Worm (Caenorhabditis elegans) whole organism, L1 larva: Measurements from ENCODE around the gene rps-5.

Experiments used
- C04F5.9 ChIP-seq: sonication (generic microtip); optimal IDR thresholded peaks from 2 replicates; lab custom pipeline; 2016; ENCODE audit warnings: missing genetic modification characterization, missing compliant biosample characterization
- F16B12.6 ChIP-seq: fragments of 150-350 bp; optimal IDR thresholded peaks from 2 replicates; lab custom pipeline; 2014; ENCODE audit warnings: missing biosample characterization, missing genetic modification characterization
- alr-1 ChIP-seq: fragments of 200-800 bp; sonication (Bioruptor generic); optimal IDR thresholded peaks from 2 replicates; lab custom pipeline; 2018; ENCODE audit warnings: borderline replicate concordance, mild to moderate bottlenecking, missing genetic modification characterization, missing compliant biosample characterization
- aly-2 ChIP-seq: fragments of 150-350 bp; optimal IDR thresholded peaks from 2 replicates; lab custom pipeline; 2014; ENCODE audit warnings: missing biosample characterization, missing genetic modification characterization
- ama-1 ChIP-seq: fragments of 150-350 bp; optimal IDR thresholded peaks from 2 replicates; lab custom pipeline; 2014
- ceh-63 ChIP-seq: fragments of 200-800 bp; sonication (Bioruptor generic); optimal IDR thresholded peaks from 2 replicates; lab custom pipeline; 2018; ENCODE audit warnings: mild to moderate bottlenecking, missing genetic modification characterization, missing compliant biosample characterization
- ceh-8 ChIP-seq: fragments of 200-800 bp; sonication (Bioruptor generic); optimal IDR thresholded peaks from 2 replicates; lab custom pipeline; 2018; ENCODE audit warnings: mild to moderate bottlenecking, missing genetic modification characterization, moderate library complexity, missing compliant biosample characterization
- ceh-82 ChIP-seq, 3 experiments: fragments of 150-350 bp in 1 of 3; sonication (generic microtip) in 2 of 3; optimal IDR thresholded peaks; 2 replicates each; lab custom pipeline; 2014 to 2017; ENCODE audit warnings: missing biosample characterization in 3 of 3, missing genetic modification characterization in 3 of 3
- dpl-1 ChIP-seq, 3 experiments: fragments of 150-350 bp in 2 of 3; sonication (generic microtip) in 1 of 3; optimal IDR thresholded peaks; 2 replicates each; lab custom pipeline; 2014 to 2017; ENCODE audit warnings: missing biosample characterization in 3 of 3, missing genetic modification characterization in 3 of 3, missing genetic modification reagents in 3 of 3
- dsc-1 ChIP-seq: sonication (generic microtip); optimal IDR thresholded peaks from 2 replicates; lab custom pipeline; 2016; ENCODE audit warnings: mild to moderate bottlenecking, missing genetic modification characterization, missing compliant biosample characterization
- efl-1 ChIP-seq, 4 experiments: fragments of 150-350 bp; optimal IDR thresholded peaks in 3 of 4; peaks in 1 of 4; 1 replicate in 1 of 4; 2 replicates in 3 of 4; lab custom pipeline; 2014; ENCODE audit warnings: missing biosample characterization in 2 of 4, missing genetic modification characterization in 2 of 4, missing genetic modification reagents in 2 of 4
- egl-13 ChIP-seq: sonication (generic microtip); optimal IDR thresholded peaks from 2 replicates; lab custom pipeline; 2016; ENCODE audit warnings: missing genotype, missing genetic modification reagents, missing genetic modification characterization, missing compliant biosample characterization
- elt-2 ChIP-seq: sonication (generic microtip); optimal IDR thresholded peaks from 2 replicates; lab custom pipeline; 2016; ENCODE audit warnings: missing genetic modification characterization, mild to moderate bottlenecking, inconsistent platforms, missing compliant biosample characterization, missing genetic modification reagents
- elt-3 ChIP-seq, 6 experiments: fragments of 150-350 bp in 1 of 6; sonication (generic microtip); optimal IDR thresholded peaks; 2 replicates each; lab custom pipeline; 2017 to 2018; ENCODE audit warnings: missing biosample characterization in 6 of 6, missing genetic modification characterization in 6 of 6, inconsistent platforms in 1 of 6
- fkh-10 ChIP-seq: sonication (generic microtip); optimal IDR thresholded peaks from 2 replicates; lab custom pipeline; 2017; ENCODE audit warnings: missing biosample characterization, missing genetic modification reagents, missing genetic modification characterization
- fkh-4 ChIP-seq: sonication (generic microtip); optimal IDR thresholded peaks from 2 replicates; lab custom pipeline; 2016; ENCODE audit warnings: missing compliant biosample characterization, missing genetic modification characterization, borderline replicate concordance
- fkh-8 ChIP-seq: sonication (generic microtip); optimal IDR thresholded peaks from 2 replicates; lab custom pipeline; 2016; ENCODE audit warnings: mild to moderate bottlenecking, missing genetic modification characterization, missing compliant biosample characterization
- fos-1 ChIP-seq: fragments of 150-350 bp; optimal IDR thresholded peaks from 2 replicates; lab custom pipeline; 2014; ENCODE audit warnings: missing biosample characterization, missing genetic modification characterization
- grh-1 ChIP-seq: fragments of 200-800 bp; sonication (Bioruptor generic); IDR thresholded peaks from 2 replicates; pipeline ENCODE4 v1.3.6; 2022; ENCODE audit warnings: missing genetic modification reagents, missing genetic modification characterization, missing compliant biosample characterization
- hpl-2 ChIP-seq: fragments of 150-350 bp; optimal IDR thresholded peaks from 2 replicates; lab custom pipeline; 2014; ENCODE audit warnings: missing biosample characterization, missing genetic modification reagents, missing genetic modification characterization
- irx-1 ChIP-seq: sonication (generic microtip); optimal IDR thresholded peaks from 2 replicates; lab custom pipeline; 2016; ENCODE audit warnings: missing genetic modification characterization, missing compliant biosample characterization
- jun-1 ChIP-seq: fragments of 150-350 bp; optimal IDR thresholded peaks from 2 replicates; lab custom pipeline; 2014; ENCODE audit warnings: missing biosample characterization, missing genetic modification reagents, missing genetic modification characterization
- lin-13 ChIP-seq: fragments of 150-350 bp; optimal IDR thresholded peaks from 2 replicates; lab custom pipeline; 2014; ENCODE audit warnings: missing biosample characterization, missing genetic modification reagents, missing genetic modification characterization
- lin-14 ChIP-seq: fragments of 200-800 bp; sonication (Bioruptor generic); optimal IDR thresholded peaks from 2 replicates; lab custom pipeline; 2018; ENCODE audit warnings: mild to moderate bottlenecking, missing genetic modification characterization, moderate library complexity, missing compliant biosample characterization
- lin-39 ChIP-seq: fragments of 150-350 bp; optimal IDR thresholded peaks from 2 replicates; lab custom pipeline; 2014; ENCODE audit warnings: missing biosample characterization, missing genetic modification reagents, missing genetic modification characterization
- lir-3 ChIP-seq: sonication (generic microtip); optimal IDR thresholded peaks from 2 replicates; lab custom pipeline; 2016; ENCODE audit warnings: mild to moderate bottlenecking, missing genetic modification characterization, moderate library complexity, missing compliant biosample characterization; ENCODE audit not compliant: poor library complexity
- lsy-2 ChIP-seq, 2 experiments: fragments of 150-350 bp; optimal IDR thresholded peaks; 2 replicates each; lab custom pipeline; 2014; ENCODE audit warnings: missing biosample characterization in 2 of 2, missing genetic modification characterization in 2 of 2
- mdl-1 ChIP-seq, 2 experiments: fragments of 150-350 bp; optimal IDR thresholded peaks; 2 replicates each; lab custom pipeline; 2014 to 2017; ENCODE audit warnings: missing biosample characterization in 2 of 2, missing genetic modification characterization in 2 of 2, inconsistent platforms in 1 of 2
- mef-2 ChIP-seq: fragments of 150-350 bp; optimal IDR thresholded peaks from 2 replicates; lab custom pipeline; 2014; ENCODE audit warnings: missing biosample characterization, missing genetic modification characterization
- mep-1 ChIP-seq: fragments of 150-350 bp; optimal IDR thresholded peaks from 2 replicates; lab custom pipeline; 2014; ENCODE audit warnings: missing biosample characterization, missing genetic modification characterization
- nhr-237 ChIP-seq: fragments of 150-350 bp; optimal IDR thresholded peaks from 2 replicates; lab custom pipeline; 2014; ENCODE audit warnings: missing biosample characterization, missing genetic modification characterization
- nhr-28 ChIP-seq: fragments of 150-350 bp; optimal IDR thresholded peaks from 2 replicates; lab custom pipeline; 2014; ENCODE audit warnings: missing biosample characterization, missing genetic modification characterization
- nhr-47 ChIP-seq: sonication (generic microtip); optimal IDR thresholded peaks from 2 replicates; lab custom pipeline; 2016; ENCODE audit warnings: mild to moderate bottlenecking, missing genetic modification characterization, moderate library complexity, missing compliant biosample characterization
- nhr-76 ChIP-seq: sonication (generic microtip); optimal IDR thresholded peaks from 2 replicates; lab custom pipeline; 2017; ENCODE audit warnings: missing biosample characterization, missing genetic modification characterization
- nhr-84 ChIP-seq: sonication (generic microtip); optimal IDR thresholded peaks from 2 replicates; lab custom pipeline; 2017; ENCODE audit warnings: missing biosample characterization, missing genetic modification characterization
- nhr-85 ChIP-seq: sonication (generic microtip); peaks from one replicate; lab custom pipeline; 2016; ENCODE audit warnings: missing genetic modification characterization, inconsistent platforms, missing compliant biosample characterization
- nhr-90 ChIP-seq: sonication (generic microtip); optimal IDR thresholded peaks from 2 replicates; lab custom pipeline; 2016; ENCODE audit warnings: mild to moderate bottlenecking, missing genetic modification characterization, missing compliant biosample characterization; ENCODE audit not compliant: poor library complexity
- pag-3 ChIP-seq: sonication (generic microtip); optimal IDR thresholded peaks from 2 replicates; lab custom pipeline; 2017; ENCODE audit warnings: missing genetic modification characterization, mild to moderate bottlenecking, missing compliant biosample characterization, antibody characterized with exemption, borderline replicate concordance; ENCODE audit not compliant: insufficient read depth
- rnt-1 ChIP-seq: sonication (generic microtip); optimal IDR thresholded peaks from 2 replicates; lab custom pipeline; 2016; ENCODE audit warnings: mild to moderate bottlenecking, missing genetic modification characterization, moderate library complexity, missing compliant biosample characterization
- snu-23 ChIP-seq: sonication (generic microtip); optimal IDR thresholded peaks from 2 replicates; lab custom pipeline; 2016; ENCODE audit warnings: missing genetic modification characterization, missing compliant biosample characterization
- sox-4 ChIP-seq: sonication (generic microtip); optimal IDR thresholded peaks from 2 replicates; lab custom pipeline; 2016; ENCODE audit warnings: missing genetic modification characterization, missing compliant biosample characterization
- sup-37 ChIP-seq: fragments of 200-800 bp; sonication (Bioruptor generic); optimal IDR thresholded peaks from 2 replicates; lab custom pipeline; 2018; ENCODE audit warnings: mild to moderate bottlenecking, missing genetic modification characterization, missing compliant biosample characterization
- swsn-7 ChIP-seq: sonication (generic microtip); optimal IDR thresholded peaks from 2 replicates; lab custom pipeline; 2016; ENCODE audit warnings: missing genetic modification characterization, missing compliant biosample characterization
- tbx-2 ChIP-seq: sonication (generic microtip); optimal IDR thresholded peaks from 2 replicates; lab custom pipeline; 2016; ENCODE audit warnings: missing genetic modification characterization, missing compliant biosample characterization
- unc-30 ChIP-seq: sonication (generic microtip); optimal IDR thresholded peaks from 2 replicates; lab custom pipeline; 2017; ENCODE audit warnings: missing biosample characterization, missing genetic modification characterization
- unc-86 ChIP-seq: sonication (generic microtip); optimal IDR thresholded peaks from 2 replicates; lab custom pipeline; 2016; ENCODE audit warnings: missing genetic modification characterization, missing compliant biosample characterization
- unc-98 ChIP-seq: fragments of 200-800 bp; sonication (Bioruptor generic); IDR thresholded peaks from 2 replicates; pipeline ENCODE4 v1.3.6; 2022; ENCODE audit warnings: missing genetic modification characterization, missing compliant biosample characterization
- vab-15 ChIP-seq: sonication (generic microtip); optimal IDR thresholded peaks from 2 replicates; lab custom pipeline; 2017; ENCODE audit warnings: missing genotype, mild to moderate bottlenecking, missing genetic modification characterization, missing compliant biosample characterization
- zag-1 ChIP-seq: fragments of 150-350 bp; optimal IDR thresholded peaks from 2 replicates; lab custom pipeline; 2014; ENCODE audit warnings: missing biosample characterization, missing genetic modification characterization
- ztf-11 ChIP-seq, 2 experiments: sonication (generic microtip); optimal IDR thresholded peaks; 2 replicates each; lab custom pipeline; 2016 to 2017; ENCODE audit warnings: missing genetic modification characterization in 2 of 2, missing biosample characterization in 1 of 2, missing compliant biosample characterization in 1 of 2

The rps-5 gene

ce11 chrIV:11118837-11119491, 8.1 kb upstream of the rps-5 start, which contains the start of the genes imp-2 and enpl-1 (continued):
- TF ChIP-seq nhr-76 (tag; lab: Kevin White, UChicago) (peak; percentile 38), ceh-63 (GFP tag; lab: Kevin White, UChicago) (no peak), unc-30 (no peak), ztf-11 (tag; optimal IDR thresholded peaks at IDR 0.05; lab: Kevin White, UChicago) (peak in 1 of 2 experiments; percentile 78), nhr-90 (tag; lab: Kevin White, UChicago) (peak; percentile 88), egl-13 (peak; percentile 83), nhr-84 (tag; lab: Kevin White, UChicago) (no peak), lin-39 (tag; lab: Kevin White, UChicago) (peak; percentile 72), tbx-2 (tag; lab: Kevin White, UChicago) (peak; percentile 94), hpl-2 (GFP tag; lab: Kevin White, UChicago) (peak; percentile 7), jun-1 (peak; percentile 86), zag-1 (peak; percentile 40), irx-1 (tag; lab: Kevin White, UChicago) (peak; percentile 81), mep-1 (tag; lab: Kevin White, UChicago) (peak; percentile 88), aly-2 (tag; lab: Kevin White, UChicago) (peak; percentile 44), nhr-237 (tag; lab: Kevin White, UChicago) (peak; percentile 63), swsn-7 (tag; lab: Kevin White, UChicago) (peak; percentile 94), fkh-4 (peak; percentile 51), ceh-8 (GFP tag; lab: Kevin White, UChicago) (peak; percentile 57), alr-1 (tag; lab: Kevin White, UChicago) (no peak), fkh-10 (GFP tag; lab: Kevin White, UChicago) (peak; percentile 75), F16B12.6 (peak; percentile 56), dsc-1 (tag; lab: Kevin White, UChicago) (peak; percentile 85), unc-86 (tag; lab: Kevin White, UChicago) (peak; percentile 91), fos-1 (tag; lab: Kevin White, UChicago) (peak; percentile 76), elt-3 (tag; optimal IDR thresholded peaks at IDR 0.05; lab: Kevin White, UChicago) (peak in 3 of 6 experiments; percentile 25 to 91 (median 63)), lin-13 (GFP tag; lab: Kevin White, UChicago) (peak; percentile 92), fkh-8 (tag; lab: Kevin White, UChicago) (peak; percentile 89), nhr-85 (peak; percentile 95), mdl-1 (tag; optimal IDR thresholded peaks at IDR 0.05; lab: Kevin White, UChicago) (peak; percentile 85 to 98), rnt-1 (tag; lab: Kevin White, UChicago) (peak; percentile 91), unc-98 (GFP tag; lab: Robert Waterston, UW) (peak; percentile 49; the same call in 1 of the 2 replicates), dpl-1 (GFP tag; optimal IDR thresholded peaks at IDR 0.05; lab: Kevin White, UChicago) (peak; percentile 60 to 79 (median 78)), nhr-28 (tag; lab: Kevin White, UChicago) (no peak), snu-23 (GFP tag; lab: Kevin White, UChicago) (peak; percentile 95), efl-1 (optimal IDR thresholded peaks at IDR 0.05; lab: Kevin White, UChicago) (peak; percentile 87 to 90), efl-1 (GFP tag; optimal IDR thresholded peaks at IDR 0.05 in 1 of 2; lab: Kevin White, UChicago) (peak; percentile 77 to 98), ama-1 (lab: Kevin White, UChicago) (peak; percentile 30), pag-3 (tag; lab: Kevin White, UChicago) (no peak), ceh-82 (tag; optimal IDR thresholded peaks at IDR 0.05; lab: Kevin White, UChicago) (peak; percentile 77 to 91 (median 88)), sox-4 (tag; lab: Kevin White, UChicago) (peak; percentile 41), nhr-47 (tag; lab: Kevin White, UChicago) (peak; percentile 94), vab-15 (tag; lab: Kevin White, UChicago) (peak; percentile 55), mef-2 (tag; lab: Kevin White, UChicago) (peak; percentile 70), lsy-2 (tag; optimal IDR thresholded peaks at IDR 0.05; lab: Kevin White, UChicago) (peak; percentile 94 to 97), grh-1 (peak; percentile 91), C04F5.9 (tag; lab: Kevin White, UChicago) (peak; percentile 59), sup-37 (GFP tag; lab: Kevin White, UChicago) (peak; percentile 76), lir-3 (peak; percentile 74), lin-14 (peak; percentile 99), elt-2 (tag; lab: Kevin White, UChicago) (peak; percentile 72)
